Worm (Caenorhabditis elegans): ENCODE data around the gene F22B8.3.

The F22B8.3 gene

ce11 chrV:16100103-16100730, 9.4 kb downstream of the F22B8.3 start, which contains the start of gene cth-1:
Gene cth-1 (plus strand): TSS chrV:16100680.
- TF ChIP-seq ztf-1 (GFP tag; conservative IDR thresholded peaks at IDR 0.05) (no peak), fos-1 (tag; optimal IDR thresholded peaks at IDR 0.05) (peak; percentile 37), sma-9 (GFP tag; optimal IDR thresholded peaks at IDR 0.05) (peak; percentile 84), sma-9 (tag; optimal IDR thresholded peaks at IDR 0.05) (no peak), crh-2 (tag; optimal IDR thresholded peaks at IDR 0.05) (no peak)

ce11 chrV:16103594-16103993, 12.8 kb downstream of the F22B8.3 start, which contains the start of gene argk-1:
Gene argk-1 (plus strand): TSS chrV:16103894.
- TF ChIP-seq nhr-129 (tag; optimal IDR thresholded peaks at IDR 0.05): no peak
- no peak for TF ChIP-seq ztf-11 (tag; optimal IDR thresholded peaks at IDR 0.05)
- TF ChIP-seq aly-2 (tag; optimal IDR thresholded peaks at IDR 0.05): no peak
- TF ChIP-seq snpc-4 (tag; optimal IDR thresholded peaks at IDR 0.05): no peak
- no peak for TF ChIP-seq mbf-1 (tag; optimal IDR thresholded peaks at IDR 0.05)
- no peak for TF ChIP-seq zag-1 (tag; optimal IDR thresholded peaks at IDR 0.05)
- TF ChIP-seq lin-11 (tag; optimal IDR thresholded peaks at IDR 0.05): no peak
- TF ChIP-seq F13H6.1 (tag; optimal IDR thresholded peaks at IDR 0.05): no peak
- no peak for TF ChIP-seq elt-3 (tag; optimal IDR thresholded peaks at IDR 0.05)
- no peak for TF ChIP-seq Y55F3AM.14 (GFP tag; optimal IDR thresholded peaks at IDR 0.05)
- TF ChIP-seq dmd-4 (tag; optimal IDR thresholded peaks at IDR 0.05): no peak
- no peak for TF ChIP-seq nhr-25 (tag; optimal IDR thresholded peaks at IDR 0.05)
- no peak for TF ChIP-seq ceh-82 (tag; optimal IDR thresholded peaks at IDR 0.05)
- no peak for TF ChIP-seq crh-2 (tag; optimal IDR thresholded peaks at IDR 0.05)
- TF ChIP-seq ztf-1 (GFP tag; conservative IDR thresholded peaks at IDR 0.05): no peak
- no peak for TF ChIP-seq skn-1 (tag; optimal IDR thresholded peaks at IDR 0.05)
- no peak for TF ChIP-seq sma-3 (GFP tag; optimal IDR thresholded peaks at IDR 0.05)
- TF ChIP-seq peb-1 (tag; optimal IDR thresholded peaks at IDR 0.05): no peak

ce11 chrV:16114237-16114636, 23.5 kb downstream of the F22B8.3 start, which contains the start of gene srxa-16:
Gene srxa-16 (minus strand): TSS chrV:16114337.
- TF ChIP-seq ztf-11 (tag; optimal IDR thresholded peaks at IDR 0.05): no peak
- TF ChIP-seq nhr-77 (tag; optimal IDR thresholded peaks at IDR 0.05): no peak
- no peak for TF ChIP-seq nhr-25 (tag; optimal IDR thresholded peaks at IDR 0.05)
- TF ChIP-seq unc-55 (GFP tag; optimal IDR thresholded peaks at IDR 0.05): no peak
- TF ChIP-seq ztf-4 (tag; optimal IDR thresholded peaks at IDR 0.05): no peak
- no peak for TF ChIP-seq lin-11 (tag; optimal IDR thresholded peaks at IDR 0.05)

ce11 chrV:16115381-16115780, 24.6 kb downstream of the F22B8.3 start, which contains the start of gene str-25:
Gene str-25 (plus strand): TSS chrV:16115681.
- TF ChIP-seq unc-62 (GFP tag; optimal IDR thresholded peaks at IDR 0.05): no peak
- TF ChIP-seq nhr-6 (tag; optimal IDR thresholded peaks at IDR 0.05): no peak
- TF ChIP-seq ZK546.5 (tag; optimal IDR thresholded peaks at IDR 0.05): no peak

ce11 chrV:16118601-16119000, 27.8 kb downstream of the F22B8.3 start, which contains the start of gene str-103:
Gene str-103 (minus strand): TSS chrV:16118701.
- no peak for TF ChIP-seq ceh-82 (tag; optimal IDR thresholded peaks at IDR 0.05)
- no peak for TF ChIP-seq sma-9 (GFP tag; optimal IDR thresholded peaks at IDR 0.05)
- TF ChIP-seq sma-9 (tag; optimal IDR thresholded peaks at IDR 0.05): no peak
- no peak for TF ChIP-seq nhr-77 (tag; optimal IDR thresholded peaks at IDR 0.05)
- TF ChIP-seq zag-1 (tag; optimal IDR thresholded peaks at IDR 0.05): no peak
- TF ChIP-seq mab-5 (tag; optimal IDR thresholded peaks at IDR 0.05): no peak
- no peak for TF ChIP-seq gmeb-1 (tag; optimal IDR thresholded peaks at IDR 0.05)
- no peak for TF ChIP-seq nhr-21 (tag; optimal IDR thresholded peaks at IDR 0.05)
- no peak for TF ChIP-seq mbf-1 (tag; optimal IDR thresholded peaks at IDR 0.05)
- no peak for TF ChIP-seq elt-3 (tag; optimal IDR thresholded peaks at IDR 0.05)
- TF ChIP-seq lin-13 (GFP tag; optimal IDR thresholded peaks at IDR 0.05): no peak
- TF ChIP-seq nhr-11 (tag; optimal IDR thresholded peaks at IDR 0.05): no peak
- no peak for TF ChIP-seq nhr-6 (tag; optimal IDR thresholded peaks at IDR 0.05)
- TF ChIP-seq unc-55 (GFP tag; optimal IDR thresholded peaks at IDR 0.05): no peak
- TF ChIP-seq fos-1 (tag; optimal IDR thresholded peaks at IDR 0.05): no peak
- TF ChIP-seq elt-1 (tag; optimal IDR thresholded peaks at IDR 0.05): no peak
- TF ChIP-seq C34F6.9 (tag; optimal IDR thresholded peaks at IDR 0.05): no peak

Data from whole organism, L2 larva.